Worm (Caenorhabditis elegans): ENCODE data around the gene K10C9.1.

ce11 chrV:1120101-1120500 lies 45.1 kb downstream of the K10C9.1 start:
- TF ChIP-seq blmp-1 (tag; optimal IDR thresholded peaks at IDR 0.05), result no peak
- no peak for TF ChIP-seq nhr-237 (tag; optimal IDR thresholded peaks at IDR 0.05)
- TF ChIP-seq unc-62 (GFP tag; optimal IDR thresholded peaks at IDR 0.05), result no peak
- TF ChIP-seq fos-1 (tag; optimal IDR thresholded peaks at IDR 0.05), result no peak
- no peak for TF ChIP-seq lin-15B (tag; optimal IDR thresholded peaks at IDR 0.05)
- TF ChIP-seq nhr-12 (tag; optimal IDR thresholded peaks at IDR 0.05), result no peak
- TF ChIP-seq mdl-1 (tag; optimal IDR thresholded peaks at IDR 0.05), result no peak
- no peak for TF ChIP-seq fkh-10 (GFP tag; optimal IDR thresholded peaks at IDR 0.05)
- no peak for TF ChIP-seq C04F5.9 (tag; optimal IDR thresholded peaks at IDR 0.05)
- no peak for TF ChIP-seq nhr-76 (tag; optimal IDR thresholded peaks at IDR 0.05)
